Fruit fly (Drosophila melanogaster): Measurements from ENCODE around the gene CG32816.

The CG32816 gene

dm6 chrX:338123-338527 is 132.4 kb downstream of the CG32816 start:
- TF ChIP-seq ttk (optimal IDR thresholded peaks at IDR 0.05) (no peak), Myc (optimal IDR thresholded peaks at IDR 0.05) (no peak), insv (optimal IDR thresholded peaks at IDR 0.05) (no peak), h (optimal IDR thresholded peaks at IDR 0.05) (no peak), psq (optimal IDR thresholded peaks at IDR 0.05) (no peak), Sin3A (optimal IDR thresholded peaks at IDR 0.05) (no peak)

- TF ChIP-seq psq (optimal IDR thresholded peaks at IDR 0.05) (no peak), h (optimal IDR thresholded peaks at IDR 0.05) (no peak)
These were observed 133.8 kb downstream of the CG32816 start for dm6 chrX:336659-337266.

dm6 chrX:334624-335292 is 135.8 kb downstream of the CG32816 start:
- TF ChIP-seq insv (optimal IDR thresholded peaks at IDR 0.05) (no peak), Myc (optimal IDR thresholded peaks at IDR 0.05) (no peak), Sin3A (optimal IDR thresholded peaks at IDR 0.05) (no peak), psq (optimal IDR thresholded peaks at IDR 0.05) (no peak), h (optimal IDR thresholded peaks at IDR 0.05) (no peak), ttk (optimal IDR thresholded peaks at IDR 0.05) (no peak)

- TF ChIP-seq Sin3A (optimal IDR thresholded peaks at IDR 0.05), result no peak
- TF ChIP-seq h (optimal IDR thresholded peaks at IDR 0.05), result no peak
- no peak for TF ChIP-seq insv (optimal IDR thresholded peaks at IDR 0.05)
- no peak for TF ChIP-seq psq (optimal IDR thresholded peaks at IDR 0.05)
- no peak for TF ChIP-seq Myc (optimal IDR thresholded peaks at IDR 0.05)
- no peak for TF ChIP-seq ttk (optimal IDR thresholded peaks at IDR 0.05)
These were observed 136.6 kb downstream of the CG32816 start for dm6 chrX:333942-334341.

dm6 chrX:314823-315222 is 155.7 kb downstream of the CG32816 start, which contains the start of gene Or1a:
Gene Or1a, plus strand, starts transcription at chrX:315123.
- no peak for TF ChIP-seq psq (optimal IDR thresholded peaks at IDR 0.05)
- TF ChIP-seq h (optimal IDR thresholded peaks at IDR 0.05), result no peak
- no peak for TF ChIP-seq Myc (optimal IDR thresholded peaks at IDR 0.05)
- TF ChIP-seq insv (optimal IDR thresholded peaks at IDR 0.05), result no peak

- no peak for TF ChIP-seq Myc (optimal IDR thresholded peaks at IDR 0.05)
- no peak for TF ChIP-seq psq (optimal IDR thresholded peaks at IDR 0.05)
- no peak for TF ChIP-seq ttk (optimal IDR thresholded peaks at IDR 0.05)
- TF ChIP-seq Sin3A (optimal IDR thresholded peaks at IDR 0.05), result no peak
These were observed 159.2 kb downstream of the CG32816 start for dm6 chrX:311328-311727.

- no peak for TF ChIP-seq h (optimal IDR thresholded peaks at IDR 0.05)
- TF ChIP-seq Myc (optimal IDR thresholded peaks at IDR 0.05), result no peak
- no peak for TF ChIP-seq ttk (optimal IDR thresholded peaks at IDR 0.05)
- no peak for TF ChIP-seq psq (optimal IDR thresholded peaks at IDR 0.05)
- TF ChIP-seq insv (optimal IDR thresholded peaks at IDR 0.05), result no peak
- no peak for TF ChIP-seq Sin3A (optimal IDR thresholded peaks at IDR 0.05)
These were observed 163.1 kb downstream of the CG32816 start, which contains the start of gene CG12470 for dm6 chrX:307384-307783. Gene CG12470, plus strand, starts transcription at chrX:307684.

- TF ChIP-seq Myc (optimal IDR thresholded peaks at IDR 0.05) (no peak), psq (optimal IDR thresholded peaks at IDR 0.05) (no peak), insv (optimal IDR thresholded peaks at IDR 0.05) (no peak), ttk (optimal IDR thresholded peaks at IDR 0.05) (no peak), h (optimal IDR thresholded peaks at IDR 0.05) (no peak), Sin3A (optimal IDR thresholded peaks at IDR 0.05) (no peak)
These were observed 175.7 kb downstream of the CG32816 start, which contains the start of gene CG13375 for dm6 chrX:294839-295238. Gene CG13375, minus strand, starts transcription at chrX:294962.

dm6 chrX:293254-293653 is 177.3 kb downstream of the CG32816 start:
- TF ChIP-seq ttk (optimal IDR thresholded peaks at IDR 0.05) (no peak), h (optimal IDR thresholded peaks at IDR 0.05) (no peak), Sin3A (optimal IDR thresholded peaks at IDR 0.05) (no peak), insv (optimal IDR thresholded peaks at IDR 0.05) (no peak), psq (optimal IDR thresholded peaks at IDR 0.05) (no peak), Myc (optimal IDR thresholded peaks at IDR 0.05) (no peak)

dm6 chrX:279097-279727 is 191.3 kb downstream of the CG32816 start, which contains the start of the genes CG3777 and ewg:
Gene CG3777, plus strand, starts transcription at chrX:279703.
Gene ewg, minus strand, starts transcription at chrX:279718.
- TF ChIP-seq insv (optimal IDR thresholded peaks at IDR 0.05) (no peak), Myc (optimal IDR thresholded peaks at IDR 0.05) (no peak), psq (optimal IDR thresholded peaks at IDR 0.05) (no peak), ttk (optimal IDR thresholded peaks at IDR 0.05) (no peak), h (optimal IDR thresholded peaks at IDR 0.05) (no peak), Sin3A (optimal IDR thresholded peaks at IDR 0.05) (no peak)

- no peak for TF ChIP-seq Myc (optimal IDR thresholded peaks at IDR 0.05)
- TF ChIP-seq h (optimal IDR thresholded peaks at IDR 0.05), result no peak
- TF ChIP-seq Sin3A (optimal IDR thresholded peaks at IDR 0.05), result no peak
- TF ChIP-seq psq (optimal IDR thresholded peaks at IDR 0.05), result no peak
- no peak for TF ChIP-seq insv (optimal IDR thresholded peaks at IDR 0.05)
- no peak for TF ChIP-seq ttk (optimal IDR thresholded peaks at IDR 0.05)
These were observed 192.0 kb downstream of the CG32816 start for dm6 chrX:278370-279096.

- TF ChIP-seq psq (optimal IDR thresholded peaks at IDR 0.05) (no peak), Sin3A (optimal IDR thresholded peaks at IDR 0.05) (no peak), Myc (optimal IDR thresholded peaks at IDR 0.05) (no peak), insv (optimal IDR thresholded peaks at IDR 0.05) (no peak), h (optimal IDR thresholded peaks at IDR 0.05) (no peak)
These were observed 192.6 kb downstream of the CG32816 start for dm6 chrX:277885-278284.
